Fruit fly (Drosophila melanogaster): ENCODE measurements around the gene CG14891.

CG14891 gene

dm6 chr3R:16524593-16525111 is 46.7 kb upstream of the CG14891 start (continued):
- TF ChIP-seq ase (GFP tag; IDR thresholded peaks at IDR 0.05) = peak; percentile 49; the same call in 1 of the 3 replicates
- TF ChIP-seq CG4424 (GFP tag; optimal IDR thresholded peaks at IDR 0.05) = peak; percentile 15
- no peak for TF ChIP-seq dan (GFP tag; IDR thresholded peaks at IDR 0.05)
- peak; percentile 33 for TF ChIP-seq gcm (GFP tag; optimal IDR thresholded peaks at IDR 0.05)
- TF ChIP-seq org-1 (GFP tag; optimal IDR thresholded peaks at IDR 0.05) = peak; percentile 50
- TF ChIP-seq CG4282 (GFP tag; optimal IDR thresholded peaks at IDR 0.05) = peak; percentile 15
- TF ChIP-seq MESR4 (GFP tag; optimal IDR thresholded peaks at IDR 0.05) = no peak
- TF ChIP-seq sqz (GFP tag; optimal IDR thresholded peaks at IDR 0.05) = peak; percentile 36
- TF ChIP-seq E2f1 (GFP tag; IDR thresholded peaks at IDR 0.05) = no peak
- TF ChIP-seq pros (GFP tag; optimal IDR thresholded peaks at IDR 0.05) = no peak
- TF ChIP-seq eve (GFP tag; optimal IDR thresholded peaks at IDR 0.05) = no peak
- peak; percentile 56 for TF ChIP-seq Camta (GFP tag; optimal IDR thresholded peaks at IDR 0.05)
- peak; percentile 15 for TF ChIP-seq Oli (tag; optimal IDR thresholded peaks at IDR 0.05)
- no peak for TF ChIP-seq Ets97D (GFP tag; optimal IDR thresholded peaks at IDR 0.05)
- peak; percentile 61 for TF ChIP-seq Mes4 (GFP tag; optimal IDR thresholded peaks at IDR 0.05)
- peak; percentile 22; the same call in 1 of the 3 replicates for TF ChIP-seq B-H1 (GFP tag; IDR thresholded peaks at IDR 0.05)
- no peak for TF ChIP-seq CG2889 (GFP tag; IDR thresholded peaks at IDR 0.05)
- TF ChIP-seq crc (GFP tag; optimal IDR thresholded peaks at IDR 0.05) = peak; percentile 30
- TF ChIP-seq stwl (tag; optimal IDR thresholded peaks at IDR 0.05) = peak; percentile 65
- TF ChIP-seq ara (GFP tag; IDR thresholded peaks at IDR 0.05) = peak; percentile 37; the same call in 1 of the 2 replicates
- no peak for TF ChIP-seq so (GFP tag; IDR thresholded peaks at IDR 0.05)
- no peak for TF ChIP-seq CG5180 (GFP tag; optimal IDR thresholded peaks at IDR 0.05)
- no peak for TF ChIP-seq HLH54F (GFP tag; optimal IDR thresholded peaks at IDR 0.05)
- peak; percentile 64 for TF ChIP-seq ATbp (GFP tag; optimal IDR thresholded peaks at IDR 0.05)
- peak; percentile 60 for TF ChIP-seq Asciz (GFP tag; optimal IDR thresholded peaks at IDR 0.05)
- TF ChIP-seq shn (GFP tag; optimal IDR thresholded peaks at IDR 0.05) = peak; percentile 36
- TF ChIP-seq CG17568 (GFP tag; optimal IDR thresholded peaks at IDR 0.05) = peak; percentile 25
- TF ChIP-seq Awh (GFP tag; IDR thresholded peaks at IDR 0.05) = 0 out of 2 replicates have a peak, but pooled peaks have one; percentile 31
- peak; percentile 76 for TF ChIP-seq Med (GFP tag)
- TF ChIP-seq CG3726 (GFP tag; IDR thresholded peaks at IDR 0.05) = 0 out of 3 replicates have a peak, but pooled peaks have one; percentile 54
- peak; percentile 46 for TF ChIP-seq pfk (GFP tag; optimal IDR thresholded peaks at IDR 0.05)
- peak; percentile 61 for TF ChIP-seq CG7745 (tag; optimal IDR thresholded peaks at IDR 0.05)
- peak; percentile 48; the same call in 1 of the 2 replicates for TF ChIP-seq CG31441 (GFP tag; IDR thresholded peaks at IDR 0.05)
- TF ChIP-seq dm (GFP tag; optimal IDR thresholded peaks at IDR 0.05) = peak; percentile 25
- peak; percentile 59 for TF ChIP-seq HHEX (GFP tag; optimal IDR thresholded peaks at IDR 0.05)
- peak; percentile 38 for TF ChIP-seq CG10462 (GFP tag; optimal IDR thresholded peaks at IDR 0.05)
- no peak for TF ChIP-seq CHES-1-like (GFP tag; optimal IDR thresholded peaks at IDR 0.05)
- no peak for TF ChIP-seq hkb (optimal IDR thresholded peaks at IDR 0.05)
- TF ChIP-seq hkb (GFP tag; IDR thresholded peaks at IDR 0.05) = peak; percentile 50
- TF ChIP-seq CG10543 (GFP tag; optimal IDR thresholded peaks at IDR 0.05) = peak; percentile 55
- TF ChIP-seq CG18619 (GFP tag; optimal IDR thresholded peaks at IDR 0.05) = peak; percentile 56
- TF ChIP-seq lola (GFP tag; optimal IDR thresholded peaks at IDR 0.05) = peak in 1 of 3 experiments; percentile 78
- peak; percentile 36 for TF ChIP-seq Side (GFP tag; optimal IDR thresholded peaks at IDR 0.05)
- peak; percentile 41; the same call in 1 of the 2 replicates for TF ChIP-seq lmd (GFP tag; IDR thresholded peaks at IDR 0.05)
- peak; percentile 76 for TF ChIP-seq CG8359 (GFP tag; optimal IDR thresholded peaks at IDR 0.05; ENCODE audit: borderline replicate concordance)
- peak; percentile 43; the same call in 1 of the 3 replicates for TF ChIP-seq CG34422 (GFP tag; IDR thresholded peaks at IDR 0.05)
- TF ChIP-seq CG2202 (tag; optimal IDR thresholded peaks at IDR 0.05) = peak; percentile 79
- TF ChIP-seq Bteb2 (GFP tag; optimal IDR thresholded peaks at IDR 0.05) = no peak
- peak; percentile 11 for TF ChIP-seq CG17912 (GFP tag; optimal IDR thresholded peaks at IDR 0.05)
- no peak for TF ChIP-seq Dbx (GFP tag; IDR thresholded peaks at IDR 0.05)

All from whole organism, embryonic.